Worm (Caenorhabditis elegans): ENCODE results near the gene fbxb-82.

DNA sequence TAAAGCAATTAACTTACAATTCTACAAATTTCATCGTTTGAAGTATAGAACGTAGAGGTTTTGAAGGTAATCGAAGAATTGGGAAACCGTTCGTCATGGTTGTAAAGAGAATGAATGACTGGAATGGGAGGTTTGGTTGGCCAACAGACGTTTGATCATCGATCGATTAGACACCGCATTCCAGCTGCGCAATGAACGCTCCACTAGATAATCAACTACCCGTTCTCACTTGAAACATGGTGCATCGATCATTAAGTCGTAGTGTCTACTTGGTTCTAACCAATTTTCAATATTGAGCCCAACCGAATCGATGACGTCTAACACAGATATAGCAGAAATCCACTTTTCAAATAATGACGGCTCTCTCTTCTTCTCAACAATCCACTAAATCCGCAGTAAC lies at the start of gene fbxb-82:
- TF ChIP-seq unc-62 (GFP tag; optimal IDR thresholded peaks at IDR 0.05) (no peak), nhr-77 (tag; optimal IDR thresholded peaks at IDR 0.05) (no peak), nhr-21 (tag; optimal IDR thresholded peaks at IDR 0.05) (no peak), unc-39 (tag; optimal IDR thresholded peaks at IDR 0.05) (no peak), nhr-11 (tag; optimal IDR thresholded peaks at IDR 0.05) (no peak), skn-1 (tag; optimal IDR thresholded peaks at IDR 0.05) (no peak), elt-3 (tag; optimal IDR thresholded peaks at IDR 0.05) (no peak), ama-1 (optimal IDR thresholded peaks at IDR 0.05) (no peak), elt-1 (tag; optimal IDR thresholded peaks at IDR 0.05) (no peak)
